Worm (Caenorhabditis elegans) whole organism, L4/young adult: ENCODE measurements around the gene srw-123.

Experiments
- W03F9.2 ChIP-seq: fragments of 150-350 bp; optimal IDR thresholded peaks from 2 replicates; lab custom pipeline; 2014; ENCODE audit warnings: missing biosample characterization, missing genetic modification characterization
- him-1 ChIP-seq: sonication (generic microtip); optimal IDR thresholded peaks from 2 replicates; lab custom pipeline; 2016; ENCODE audit warnings: missing genotype, missing genetic modification reagents, missing genetic modification characterization, missing compliant biosample characterization

ce11 chrV:2945602-2946001, 29.6 kb downstream of the srw-123 start, which contains the start of gene srh-87:
- TF ChIP-seq him-1 (tag; lab: Kevin White, UChicago) (no peak), W03F9.2 (tag; lab: Kevin White, UChicago) (no peak)
